Fruit fly (Drosophila melanogaster) whole organism, wandering third instar larva: ENCODE results near the gene CG16736.

Experiments
- Abd-B ChIP-seq: fragments of >200 bp; optimal IDR thresholded peaks from 2 replicates; lab custom pipeline; 2017; ENCODE audit warnings: missing biosample characterization, missing genetic modification characterization
- Dfd ChIP-seq: fragments of >200 bp; optimal IDR thresholded peaks from 2 replicates; lab custom pipeline; 2017; ENCODE audit warnings: missing biosample characterization, missing genetic modification characterization
- Hnf4 ChIP-seq: fragments of 200-800 bp; sonication (Bioruptor generic); optimal IDR thresholded peaks from 2 replicates; lab custom pipeline; 2016; ENCODE audit warnings: missing biosample characterization, mild to moderate bottlenecking, missing genetic modification characterization
- N ChIP-seq: fragments of >200 bp; optimal IDR thresholded peaks from 2 replicates; lab custom pipeline; 2018; ENCODE audit warnings: missing biosample characterization, missing external identifiers, missing genetic modification characterization
- br ChIP-seq: fragments of 200-800 bp; sonication (Bioruptor generic); optimal IDR thresholded peaks from 2 replicates; lab custom pipeline; 2016; ENCODE audit warnings: missing biosample characterization, missing genetic modification characterization
- psq ChIP-seq: fragments of 200-800 bp; sonication (Bioruptor generic); optimal IDR thresholded peaks from 3 replicates; lab custom pipeline; 2017; ENCODE audit warnings: missing biosample characterization, mild to moderate bottlenecking, missing genetic modification characterization, moderate library complexity
- sage ChIP-seq: fragments of 200-800 bp; sonication (Bioruptor generic); optimal IDR thresholded peaks from 2 replicates; lab custom pipeline; 2016; ENCODE audit warnings: missing biosample characterization, mild to moderate bottlenecking, missing genetic modification characterization
- usp ChIP-seq: fragments of >200 bp; optimal IDR thresholded peaks from 2 replicates; lab custom pipeline; 2017; ENCODE audit warnings: missing biosample characterization, missing genetic modification characterization

DNA sequence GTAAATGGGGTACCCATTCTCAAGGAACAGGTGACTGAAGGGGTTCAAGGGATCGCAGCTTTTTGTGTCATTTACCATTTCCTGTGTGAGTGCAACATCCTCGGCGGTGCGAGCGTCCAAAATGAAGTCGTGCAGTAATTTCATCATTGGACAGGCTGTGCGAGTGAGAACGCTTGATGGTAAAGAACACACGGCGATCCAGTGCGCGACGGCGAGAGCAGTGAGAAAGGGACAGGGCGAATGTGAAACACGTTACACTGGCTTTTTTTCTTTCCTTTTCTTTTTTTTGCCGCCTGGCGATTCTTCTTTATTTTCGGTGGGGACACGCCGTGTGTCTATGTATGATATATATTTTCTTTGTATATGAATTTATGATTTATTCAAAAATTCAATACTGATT is 31.4 kb downstream of the CG16736 start:
- TF ChIP-seq psq (GFP tag; lab: Kevin White, UChicago), result no peak
- no peak for TF ChIP-seq N (GFP tag; lab: Kevin White, UChicago)
- TF ChIP-seq Hnf4 (GFP tag; lab: Kevin White, UChicago), result no peak
- TF ChIP-seq usp (GFP tag; lab: Kevin White, UChicago), result no peak
- TF ChIP-seq sage (GFP tag; lab: Kevin White, UChicago), result no peak
- no peak for TF ChIP-seq Abd-B
- no peak for TF ChIP-seq Dfd
- no peak for TF ChIP-seq br (GFP tag; lab: Kevin White, UChicago)
